Worm (Caenorhabditis elegans): ENCODE data around the gene ZK669.3.

ce11 chrII:7895190-7895589, 45.8 kb upstream of the ZK669.3 start:
- TF ChIP-seq unc-39 (tag; optimal IDR thresholded peaks at IDR 0.05), result no peak
- TF ChIP-seq nhr-237 (tag; optimal IDR thresholded peaks at IDR 0.05), result no peak
- no peak for TF ChIP-seq snpc-4 (tag; optimal IDR thresholded peaks at IDR 0.05)

Measured in whole organism, mixed stage, embryonic.